Fruit fly (Drosophila melanogaster) whole organism, prepupa: Measurements from ENCODE around the gene SP555.

Experiments used
- CG10669 ChIP-seq: fragments of 200-800 bp; sonication (Bioruptor generic); optimal IDR thresholded peaks from 3 replicates; lab custom pipeline; 2018; ENCODE audit warnings: missing biosample characterization, mild to moderate bottlenecking, missing genetic modification characterization, moderate library complexity
- CG31627 ChIP-seq: fragments of 200-800 bp; sonication (Bioruptor generic); optimal IDR thresholded peaks from 3 replicates; lab custom pipeline; 2016; ENCODE audit warnings: missing biosample characterization, missing genetic modification characterization
- CG6276 ChIP-seq: fragments of 200-800 bp; sonication (Bioruptor generic); optimal IDR thresholded peaks from 2 replicates; lab custom pipeline; 2017; ENCODE audit warnings: missing biosample characterization, mild to moderate bottlenecking, missing genetic modification characterization
- CG6808 ChIP-seq: fragments of 200-800 bp; sonication (Bioruptor generic); optimal IDR thresholded peaks from 3 replicates; lab custom pipeline; 2017; ENCODE audit warnings: missing biosample characterization, missing genetic modification characterization, mild to moderate bottlenecking, moderate library complexity, missing genetic modification reagents
- CG8632 ChIP-seq: fragments of 200-800 bp; sonication (Bioruptor generic); optimal IDR thresholded peaks from 3 replicates; lab custom pipeline; 2016; ENCODE audit warnings: missing biosample characterization, missing genetic modification characterization
- Smox ChIP-seq: fragments of 200-800 bp; sonication (Bioruptor generic); optimal IDR thresholded peaks from 3 replicates; lab custom pipeline; 2016; ENCODE audit warnings: missing biosample characterization, missing genetic modification characterization
- Sox102F ChIP-seq: fragments of 200-800 bp; sonication (Bioruptor generic); optimal IDR thresholded peaks from 2 replicates; lab custom pipeline; 2016; ENCODE audit warnings: missing biosample characterization, mild to moderate bottlenecking, missing genetic modification characterization
- cyc ChIP-seq: fragments of 200-800 bp; sonication (Bioruptor generic); optimal IDR thresholded peaks from 3 replicates; lab custom pipeline; 2016; ENCODE audit warnings: missing biosample characterization, missing genetic modification characterization
- fd85E ChIP-seq: fragments of 200-800 bp; sonication (Bioruptor generic); optimal IDR thresholded peaks from 3 replicates; lab custom pipeline; 2016; ENCODE audit warnings: missing biosample characterization, missing genetic modification characterization
- lz ChIP-seq: fragments of 200-800 bp; sonication (Bioruptor generic); optimal IDR thresholded peaks from 3 replicates; lab custom pipeline; 2016; ENCODE audit warnings: missing biosample characterization, missing genetic modification characterization
- pdm3 ChIP-seq: fragments of 200-800 bp; sonication (Bioruptor generic); optimal IDR thresholded peaks from 3 replicates; lab custom pipeline; 2016; ENCODE audit warnings: missing biosample characterization, missing genetic modification characterization
- spab ChIP-seq: fragments of 200-800 bp; sonication (Bioruptor generic); optimal IDR thresholded peaks from 2 replicates; lab custom pipeline; 2017; ENCODE audit warnings: missing biosample characterization, mild to moderate bottlenecking, missing genetic modification characterization, missing genetic modification reagents

dm6 chr2L:5036120-5036519, 1.4 kb upstream of the SP555 start:
- TF ChIP-seq fd85E (GFP tag; lab: Kevin White, UChicago) (no peak), pdm3 (GFP tag; lab: Kevin White, UChicago) (no peak), CG10669 (GFP tag; lab: Kevin White, UChicago) (no peak), CG31627 (no peak), Smox (GFP tag; lab: Kevin White, UChicago) (no peak), spab (GFP tag; lab: Kevin White, UChicago) (no peak), CG6276 (GFP tag; lab: Kevin White, UChicago) (no peak), CG6808 (GFP tag; lab: Kevin White, UChicago) (no peak), Sox102F (GFP tag; lab: Kevin White, UChicago) (no peak), cyc (GFP tag; lab: Kevin White, UChicago) (no peak), CG8632 (GFP tag; lab: Kevin White, UChicago) (no peak), lz (GFP tag; lab: Kevin White, UChicago) (no peak)
